Worm (Caenorhabditis elegans) whole organism, L2 larva: ENCODE measurements around the gene mes-1.

Source experiments
- F13H6.1 ChIP-seq: sonication (generic microtip); optimal IDR thresholded peaks from 2 replicates; lab custom pipeline; 2016; ENCODE audit warnings: missing genetic modification characterization, missing compliant biosample characterization
- ZK546.5 ChIP-seq: sonication (generic microtip); optimal IDR thresholded peaks from 2 replicates; lab custom pipeline; 2017; ENCODE audit warnings: missing biosample characterization, missing genetic modification characterization
- ama-1 ChIP-seq: fragments of 150-350 bp; optimal IDR thresholded peaks from 2 replicates; lab custom pipeline; 2018; ENCODE audit warnings: inconsistent platforms
- blmp-1 ChIP-seq: sonication (generic microtip); optimal IDR thresholded peaks from 2 replicates; lab custom pipeline; 2017; ENCODE audit warnings: missing genetic modification characterization, mild to moderate bottlenecking, missing compliant biosample characterization, antibody characterized with exemption, moderate library complexity; ENCODE audit not compliant: insufficient read depth
- ceh-16 ChIP-seq: fragments of 150-350 bp; optimal IDR thresholded peaks from 2 replicates; lab custom pipeline; 2014; ENCODE audit warnings: missing biosample characterization, missing genetic modification characterization
- ceh-82 ChIP-seq: fragments of 150-350 bp; optimal IDR thresholded peaks from 2 replicates; lab custom pipeline; 2014; ENCODE audit warnings: missing biosample characterization, missing genetic modification characterization
- dmd-4 ChIP-seq: sonication (generic microtip); optimal IDR thresholded peaks from 2 replicates; lab custom pipeline; 2017; ENCODE audit warnings: missing biosample characterization, missing genetic modification characterization
- fos-1 ChIP-seq: fragments of 150-350 bp; optimal IDR thresholded peaks from 2 replicates; lab custom pipeline; 2014; ENCODE audit warnings: missing biosample characterization, missing genetic modification characterization
- gmeb-1 ChIP-seq: fragments of 150-350 bp; optimal IDR thresholded peaks from 2 replicates; lab custom pipeline; 2014; ENCODE audit warnings: missing biosample characterization, missing genetic modification characterization
- lin-11 ChIP-seq: fragments of 150-350 bp; sonication (generic microtip); optimal IDR thresholded peaks from 2 replicates; lab custom pipeline; 2014; ENCODE audit warnings: missing biosample characterization, missing genetic modification characterization, inconsistent platforms, mixed read lengths
- lin-13 ChIP-seq: fragments of 150-350 bp; optimal IDR thresholded peaks from 2 replicates; lab custom pipeline; 2014; ENCODE audit warnings: missing biosample characterization, missing genetic modification reagents, missing genetic modification characterization
- lin-39 ChIP-seq: fragments of 150-350 bp; optimal IDR thresholded peaks from 2 replicates; lab custom pipeline; 2014; ENCODE audit warnings: missing biosample characterization, missing genetic modification reagents, missing genetic modification characterization
- lsy-2 ChIP-seq, 2 experiments: fragments of 150-350 bp in 1 of 2; sonication (generic microtip) in 1 of 2; optimal IDR thresholded peaks; 2 replicates each; lab custom pipeline; 2014 to 2017; ENCODE audit warnings: missing biosample characterization in 2 of 2, missing genetic modification characterization in 2 of 2
- mdl-1 ChIP-seq, 2 experiments: fragments of 150-350 bp in 1 of 2; sonication (generic microtip) in 1 of 2; optimal IDR thresholded peaks; 2 replicates each; lab custom pipeline; 2017; ENCODE audit warnings: missing biosample characterization in 2 of 2, missing genetic modification characterization in 2 of 2
- nhr-10 ChIP-seq: sonication (generic microtip); optimal IDR thresholded peaks from 2 replicates; lab custom pipeline; 2017; ENCODE audit warnings: missing biosample characterization, missing genetic modification characterization
- nhr-11 ChIP-seq: fragments of 150-350 bp; optimal IDR thresholded peaks from 2 replicates; lab custom pipeline; 2014; ENCODE audit warnings: missing biosample characterization, missing genetic modification characterization
- nhr-12 ChIP-seq: fragments of 150-350 bp; optimal IDR thresholded peaks from 2 replicates; lab custom pipeline; 2014; ENCODE audit warnings: missing biosample characterization, missing genetic modification characterization
- nhr-21 ChIP-seq: fragments of 150-350 bp; optimal IDR thresholded peaks from 2 replicates; lab custom pipeline; 2014; ENCODE audit warnings: missing biosample characterization, missing genetic modification characterization
- nhr-23 ChIP-seq: fragments of 150-350 bp; optimal IDR thresholded peaks from 2 replicates; lab custom pipeline; 2014; ENCODE audit warnings: missing biosample characterization, missing genetic modification reagents, missing genetic modification characterization
- nhr-237 ChIP-seq: fragments of 150-350 bp; optimal IDR thresholded peaks from 2 replicates; lab custom pipeline; 2014; ENCODE audit warnings: missing biosample characterization, missing genetic modification characterization
- nhr-25 ChIP-seq: fragments of 150-350 bp; sonication (generic microtip); optimal IDR thresholded peaks from 3 replicates; lab custom pipeline; 2014; ENCODE audit warnings: missing biosample characterization, missing genetic modification characterization
- nhr-77 ChIP-seq: fragments of 150-350 bp; optimal IDR thresholded peaks from 2 replicates; lab custom pipeline; 2014; ENCODE audit warnings: missing biosample characterization, missing genetic modification characterization
- skn-1 ChIP-seq: sonication (generic microtip); optimal IDR thresholded peaks from 2 replicates; lab custom pipeline; 2017; ENCODE audit warnings: missing biosample characterization, missing genetic modification characterization
- sma-3 ChIP-seq: sonication (generic microtip); optimal IDR thresholded peaks from 2 replicates; lab custom pipeline; 2016; ENCODE audit warnings: missing genetic modification reagents, missing genetic modification characterization, missing compliant biosample characterization
- sma-9 ChIP-seq, 2 experiments: fragments of 150-350 bp in 1 of 2; sonication (generic microtip) in 1 of 2; optimal IDR thresholded peaks; 2 replicates each; lab custom pipeline; 2014 to 2016; ENCODE audit warnings: missing genetic modification characterization in 2 of 2, mild to moderate bottlenecking in 1 of 2, missing biosample characterization in 1 of 2, missing compliant biosample characterization in 1 of 2, missing genetic modification reagents in 1 of 2, moderate library complexity in 1 of 2
- snpc-4 ChIP-seq: fragments of 150-350 bp; optimal IDR thresholded peaks from 2 replicates; lab custom pipeline; 2014; ENCODE audit warnings: missing biosample characterization, missing genetic modification characterization
- unc-39 ChIP-seq: fragments of 150-350 bp; optimal IDR thresholded peaks from 2 replicates; lab custom pipeline; 2014; ENCODE audit warnings: missing biosample characterization, missing genetic modification characterization
- unc-55 ChIP-seq: fragments of 150-350 bp; sonication (generic microtip); optimal IDR thresholded peaks from 3 replicates; lab custom pipeline; 2014; ENCODE audit warnings: missing biosample characterization, missing genetic modification reagents, missing genetic modification characterization
- unc-62 ChIP-seq: fragments of 150-350 bp; optimal IDR thresholded peaks from 2 replicates; lab custom pipeline; 2014; ENCODE audit warnings: missing biosample characterization, missing genetic modification reagents, missing genetic modification characterization
- zag-1 ChIP-seq: fragments of 150-350 bp; optimal IDR thresholded peaks from 2 replicates; lab custom pipeline; 2014; ENCODE audit warnings: missing biosample characterization, missing genetic modification characterization
- ztf-1 ChIP-seq: fragments of 200-800 bp; sonication (Bioruptor generic); conservative IDR thresholded peaks from 2 replicates; pipeline ENCODE4 v1.3.6; 2022; ENCODE audit warnings: missing genetic modification characterization, missing compliant biosample characterization
- ztf-11 ChIP-seq: sonication (generic microtip); optimal IDR thresholded peaks from 2 replicates; lab custom pipeline; 2017; ENCODE audit warnings: missing biosample characterization, missing genetic modification characterization
- ztf-4 ChIP-seq: fragments of 150-350 bp; optimal IDR thresholded peaks from 2 replicates; lab custom pipeline; 2014; ENCODE audit warnings: missing biosample characterization, missing genetic modification characterization

mes-1 gene

ce11 chrX:11843363-11843762, 13.9 kb upstream of the mes-1 start, which contains the start of gene F54F7.2:
Gene F54F7.2, plus strand, starts transcription at chrX:11843663.
- TF ChIP-seq mdl-1 (tag; optimal IDR thresholded peaks at IDR 0.05; lab: Kevin White, UChicago): no peak
- no peak for TF ChIP-seq nhr-12 (tag; lab: Kevin White, UChicago)
- TF ChIP-seq sma-9 (GFP tag; optimal IDR thresholded peaks at IDR 0.05; lab: Kevin White, UChicago): no peak
- no peak for TF ChIP-seq sma-9 (tag; optimal IDR thresholded peaks at IDR 0.05; lab: Kevin White, UChicago)
- no peak for TF ChIP-seq zag-1 (tag; lab: Kevin White, UChicago)
- TF ChIP-seq lsy-2 (tag; optimal IDR thresholded peaks at IDR 0.05; lab: Kevin White, UChicago): no peak
- no peak for TF ChIP-seq gmeb-1 (tag; lab: Kevin White, UChicago)
- TF ChIP-seq snpc-4 (tag; lab: Kevin White, UChicago): no peak
- TF ChIP-seq, all 48 proteins: peak for 0

- TF ChIP-seq nhr-11 (tag; lab: Kevin White, UChicago) (no peak), ztf-11 (tag; lab: Kevin White, UChicago) (no peak), nhr-77 (tag; lab: Kevin White, UChicago) (no peak), sma-3 (no peak), nhr-25 (tag; lab: Kevin White, UChicago) (no peak), ceh-16 (tag; lab: Kevin White, UChicago) (no peak), snpc-4 (tag; lab: Kevin White, UChicago) (no peak), sma-9 (GFP tag; optimal IDR thresholded peaks at IDR 0.05; lab: Kevin White, UChicago) (no peak), sma-9 (tag; optimal IDR thresholded peaks at IDR 0.05; lab: Kevin White, UChicago) (no peak), ztf-4 (tag; lab: Kevin White, UChicago) (no peak)
These were observed 8.7 kb upstream of the mes-1 start, which contains the start of gene F54F7.9 for ce11 chrX:11848618-11849017. Gene F54F7.9, minus strand, starts transcription at chrX:11848718.

ce11 chrX:11850082-11850481, 7.2 kb upstream of the mes-1 start, which contains the start of gene F54F7.3:
Gene F54F7.3, minus strand, starts transcription at chrX:11850182.
- TF ChIP-seq lin-13 (no peak), unc-55 (GFP tag; lab: Kevin White, UChicago) (no peak), dmd-4 (tag; lab: Kevin White, UChicago) (no peak), gmeb-1 (tag; lab: Kevin White, UChicago) (no peak)

ce11 chrX:11850572-11850971, 6.7 kb upstream of the mes-1 start, which contains the start of gene F54F7.14:
Gene F54F7.14, plus strand, starts transcription at chrX:11850872.
- TF ChIP-seq lin-39 (tag; lab: Kevin White, UChicago) (no peak), skn-1 (tag; lab: Kevin White, UChicago) (no peak), ceh-82 (tag; lab: Kevin White, UChicago) (no peak), nhr-23 (no peak), gmeb-1 (tag; lab: Kevin White, UChicago) (no peak), unc-39 (tag; lab: Kevin White, UChicago) (no peak), nhr-25 (tag; lab: Kevin White, UChicago) (no peak), F13H6.1 (no peak)

- TF ChIP-seq unc-62 (GFP tag; lab: Kevin White, UChicago): no peak
- no peak for TF ChIP-seq lin-13
- TF ChIP-seq ztf-4 (tag; lab: Kevin White, UChicago): no peak
- no peak for TF ChIP-seq ama-1 (lab: Kevin White, UChicago)
- TF ChIP-seq unc-39 (tag; lab: Kevin White, UChicago): no peak
- TF ChIP-seq lin-11: no peak
- no peak for TF ChIP-seq zag-1 (tag; lab: Kevin White, UChicago)
- no peak for TF ChIP-seq nhr-237
- no peak for TF ChIP-seq ZK546.5 (tag; lab: Kevin White, UChicago)
- no peak for TF ChIP-seq nhr-10 (tag; lab: Kevin White, UChicago)
- no peak for TF ChIP-seq nhr-21 (tag; lab: Kevin White, UChicago)
- no peak for TF ChIP-seq blmp-1 (tag; lab: Kevin White, UChicago)
- TF ChIP-seq, all 48 proteins: peak for 0
These were observed 4.8 kb upstream of the mes-1 start, which contains the start of gene xtr-1 for ce11 chrX:11852494-11852893. Gene xtr-1, plus strand, starts transcription at chrX:11852794.

- TF ChIP-seq fos-1 (tag; lab: Kevin White, UChicago) (peak; percentile 21), ztf-1 (GFP tag; lab: Robert Waterston, UW) (no peak)
These were observed 2.8 kb upstream of the mes-1 start for ce11 chrX:11854432-11854831.
